Worm (Caenorhabditis elegans) whole organism, L4/young adult: ENCODE measurements around the gene R02D5.24.

Source experiments
- W03F9.2 ChIP-seq: fragments of 150-350 bp; optimal IDR thresholded peaks from 2 replicates; lab custom pipeline; 2014; ENCODE audit warnings: missing biosample characterization, missing genetic modification characterization
- dao-5 ChIP-seq: sonication (generic microtip); optimal IDR thresholded peaks from 2 replicates; lab custom pipeline; 2016; ENCODE audit warnings: missing genotype, missing genetic modification characterization, moderate library complexity, missing compliant biosample characterization
- him-1 ChIP-seq: sonication (generic microtip); optimal IDR thresholded peaks from 2 replicates; lab custom pipeline; 2016; ENCODE audit warnings: missing genotype, missing genetic modification reagents, missing genetic modification characterization, missing compliant biosample characterization

DNA sequence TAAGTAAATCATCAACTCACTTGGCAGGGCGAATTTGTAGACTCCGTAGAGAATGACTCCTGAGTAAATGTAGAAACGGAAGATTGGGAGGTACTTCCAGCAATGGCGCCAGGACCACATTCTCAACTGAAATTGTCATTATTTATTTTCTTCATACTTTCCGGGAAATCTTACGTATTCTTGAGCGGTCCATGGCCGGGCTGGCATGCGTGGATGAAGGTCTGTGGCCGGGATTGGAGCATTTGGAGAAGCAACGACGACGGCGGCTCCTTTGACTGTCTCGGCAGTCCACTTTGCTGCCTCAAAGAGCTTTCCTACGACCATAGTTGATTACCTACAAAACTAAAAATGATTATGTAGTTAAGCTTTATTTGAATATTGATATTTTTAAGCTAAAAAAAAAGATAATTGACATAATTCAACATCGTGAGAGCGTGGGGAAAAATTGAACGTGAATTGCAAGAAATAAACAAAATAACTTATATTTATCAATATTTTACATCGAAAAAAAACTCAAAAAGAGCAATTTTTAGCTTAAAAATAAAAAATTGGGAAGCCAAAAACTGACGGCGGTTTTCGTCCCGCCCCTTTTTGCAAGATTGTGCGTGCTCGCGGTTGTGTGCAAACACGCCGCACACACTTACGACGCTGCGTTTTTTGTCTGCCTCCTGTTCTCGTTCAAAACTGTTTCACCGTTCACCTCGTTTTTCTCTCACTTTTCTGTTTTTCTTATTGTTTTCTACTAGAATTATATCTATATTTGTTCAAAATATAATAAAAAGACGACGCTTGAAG, 22.8 kb downstream of the R02D5.24 start, which contains the start of gene ril-1:
- TF ChIP-seq dao-5 (tag; lab: Kevin White, UChicago), result no peak
- TF ChIP-seq W03F9.2 (tag; lab: Kevin White, UChicago), result peak; percentile 50
- TF ChIP-seq him-1, result no peak
